Fruit fly (Drosophila melanogaster) S2 (cell line): ENCODE measurements around the gene polybromo.

Source experiments
- CG8478 ChIP-seq: fragments of >200 bp; optimal IDR thresholded peaks from 2 replicates; lab custom pipeline; 2018
- CTCF ChIP-seq, 2 experiments: fragments of >200 bp; optimal IDR thresholded peaks; 2 replicates each; lab custom pipeline; 2018

DNA sequence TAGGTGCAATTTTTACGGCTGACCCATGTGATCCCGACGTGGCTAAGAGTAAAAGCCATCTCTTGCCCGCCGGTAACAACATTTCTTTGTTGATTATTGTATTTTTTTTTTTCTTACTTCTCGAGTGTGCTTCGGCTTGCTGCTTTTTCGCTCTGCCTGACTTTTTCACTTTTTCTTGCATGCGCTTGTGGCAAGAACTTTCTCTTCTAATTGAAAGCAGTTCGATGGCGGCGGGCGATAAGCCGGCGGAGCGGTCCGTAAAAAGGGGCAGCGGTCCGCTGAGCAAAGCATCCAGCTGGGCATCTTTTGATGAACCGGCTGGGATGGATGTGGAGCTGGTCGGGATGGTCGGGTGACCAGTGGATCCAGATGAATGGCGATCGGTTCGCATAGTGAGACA lies 32.0 kb downstream of the polybromo start:
- TF ChIP-seq CTCF (optimal IDR thresholded peaks at IDR 0.05; lab: Kevin White, UChicago) (no peak), CG8478 (no peak)
